Worm (Caenorhabditis elegans) whole organism, L4 larva: ENCODE data around the gene htas-1.

Experiments used
- Y5F2A.4 ChIP-seq: fragments of 200-800 bp; sonication (Bioruptor generic); optimal IDR thresholded peaks from 2 replicates; lab custom pipeline; 2018; ENCODE audit warnings: mild to moderate bottlenecking, missing genetic modification characterization, missing compliant biosample characterization
- ama-1 ChIP-seq: fragments of 150-350 bp; optimal IDR thresholded peaks from 2 replicates; lab custom pipeline; 2014; ENCODE audit warnings: inconsistent platforms, mixed read lengths
- ceh-28 ChIP-seq: fragments of 150-350 bp; optimal IDR thresholded peaks from 2 replicates; lab custom pipeline; 2014; ENCODE audit warnings: missing biosample characterization, missing genetic modification reagents, missing genetic modification characterization
- dmd-6 ChIP-seq: fragments of 200-800 bp; sonication (Bioruptor generic); IDR thresholded peaks from 2 replicates; pipeline ENCODE4 v1.3.6; 2022; ENCODE audit warnings: missing genetic modification reagents, missing genetic modification characterization, missing compliant biosample characterization
- dmd-8 ChIP-seq: fragments of 200-800 bp; sonication (Bioruptor generic); IDR thresholded peaks from 2 replicates; pipeline ENCODE4 v1.3.6; 2022; ENCODE audit warnings: missing genetic modification characterization, missing compliant biosample characterization
- egl-27 ChIP-seq: sonication (generic microtip); optimal IDR thresholded peaks from 3 replicates; lab custom pipeline; 2017; ENCODE audit warnings: missing biosample characterization, missing genetic modification reagents, missing genetic modification characterization
- fkh-10 ChIP-seq: fragments of 150-350 bp; optimal IDR thresholded peaks from 2 replicates; lab custom pipeline; 2014; ENCODE audit warnings: missing biosample characterization, missing genetic modification reagents, missing genetic modification characterization
- hlh-30 ChIP-seq: sonication (generic microtip); optimal IDR thresholded peaks from 2 replicates; lab custom pipeline; 2017; ENCODE audit warnings: antibody characterized with exemption, mild to moderate bottlenecking, missing genetic modification characterization, missing compliant biosample characterization; ENCODE audit not compliant: insufficient read depth
- snpc-1.2 ChIP-seq: fragments of 200-800 bp; sonication (Bioruptor generic); IDR thresholded peaks from 2 replicates; pipeline ENCODE4 v1.3.6; 2022; ENCODE audit warnings: missing genetic modification reagents, missing genetic modification characterization, missing compliant biosample characterization
- snpc-4 ChIP-seq: fragments of 150-350 bp; optimal IDR thresholded peaks from 2 replicates; lab custom pipeline; 2014; ENCODE audit warnings: missing biosample characterization, missing genetic modification characterization
- zag-1 ChIP-seq: fragments of 150-350 bp; optimal IDR thresholded peaks from 2 replicates; lab custom pipeline; 2014; ENCODE audit warnings: missing biosample characterization, missing genetic modification characterization
- ztf-11 ChIP-seq: fragments of 150-350 bp; optimal IDR thresholded peaks from 2 replicates; lab custom pipeline; 2014; ENCODE audit warnings: missing biosample characterization, missing genetic modification characterization

DNA sequence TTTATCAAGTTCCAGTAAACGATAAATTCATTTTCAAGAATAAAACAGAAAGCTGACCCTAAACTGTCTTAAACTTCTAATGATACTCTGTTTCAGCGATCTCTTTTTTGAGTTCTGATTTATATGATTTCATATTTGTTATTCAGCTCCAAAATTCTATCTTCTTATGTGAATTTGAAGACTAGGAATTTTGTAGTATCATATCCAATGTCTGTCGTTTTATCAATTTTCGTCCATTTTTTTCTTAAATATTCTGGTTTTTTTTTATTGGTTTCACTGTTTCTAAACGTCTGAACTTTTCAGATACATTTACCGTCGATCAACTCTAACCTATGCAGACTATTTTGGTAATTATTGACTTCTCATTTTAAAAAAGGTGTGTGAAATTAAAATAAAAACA, 41.6 kb upstream of the htas-1 start, which contains the start of the genes nhr-138 and C28D4.18:
- TF ChIP-seq ama-1 (lab: Kevin White, UChicago) (no peak), dmd-6 (GFP tag; lab: Robert Waterston, UW) (no peak), ztf-11 (tag; lab: Kevin White, UChicago) (no peak), snpc-4 (no peak), hlh-30 (tag; lab: Kevin White, UChicago) (no peak), egl-27 (no peak), fkh-10 (GFP tag; lab: Kevin White, UChicago) (no peak), ceh-28 (tag; lab: Kevin White, UChicago) (no peak), dmd-8 (GFP tag; lab: Robert Waterston, UW) (no peak), zag-1 (no peak), snpc-1.2 (no peak), Y5F2A.4 (GFP tag; lab: Kevin White, UChicago) (no peak)
